Worm (Caenorhabditis elegans) whole organism, L2 larva: ENCODE results near the gene str-138.

Experiments used
- R02D3.7 ChIP-seq: fragments of 150-350 bp; optimal IDR thresholded peaks from 2 replicates; lab custom pipeline; 2014; ENCODE audit warnings: missing biosample characterization, missing genetic modification characterization
- alr-1 ChIP-seq: fragments of 150-350 bp; optimal IDR thresholded peaks from 2 replicates; lab custom pipeline; 2014; ENCODE audit warnings: missing biosample characterization, missing genetic modification characterization
- blmp-1 ChIP-seq: sonication (generic microtip); optimal IDR thresholded peaks from 2 replicates; lab custom pipeline; 2017; ENCODE audit warnings: missing genetic modification characterization, mild to moderate bottlenecking, missing compliant biosample characterization, antibody characterized with exemption, moderate library complexity; ENCODE audit not compliant: insufficient read depth
- ceh-16 ChIP-seq: fragments of 150-350 bp; optimal IDR thresholded peaks from 2 replicates; lab custom pipeline; 2014; ENCODE audit warnings: missing biosample characterization, missing genetic modification characterization
- crh-2 ChIP-seq: sonication (generic microtip); optimal IDR thresholded peaks from 2 replicates; lab custom pipeline; 2017; ENCODE audit warnings: missing biosample characterization, missing genetic modification characterization
- egl-27 ChIP-seq: sonication (generic microtip); optimal IDR thresholded peaks from 3 replicates; lab custom pipeline; 2017; ENCODE audit warnings: missing biosample characterization, missing genetic modification reagents, missing genetic modification characterization
- elt-1 ChIP-seq: fragments of 150-350 bp; optimal IDR thresholded peaks from 2 replicates; lab custom pipeline; 2014; ENCODE audit warnings: missing biosample characterization, missing genetic modification characterization
- elt-3 ChIP-seq: sonication (generic microtip); optimal IDR thresholded peaks from 2 replicates; lab custom pipeline; 2017; ENCODE audit warnings: missing biosample characterization, missing genetic modification characterization
- fos-1 ChIP-seq: fragments of 150-350 bp; optimal IDR thresholded peaks from 2 replicates; lab custom pipeline; 2014; ENCODE audit warnings: missing biosample characterization, missing genetic modification characterization
- gmeb-1 ChIP-seq: fragments of 150-350 bp; optimal IDR thresholded peaks from 2 replicates; lab custom pipeline; 2014; ENCODE audit warnings: missing biosample characterization, missing genetic modification characterization
- lin-11 ChIP-seq: fragments of 150-350 bp; sonication (generic microtip); optimal IDR thresholded peaks from 2 replicates; lab custom pipeline; 2014; ENCODE audit warnings: missing biosample characterization, missing genetic modification characterization, inconsistent platforms, mixed read lengths
- lin-13 ChIP-seq: fragments of 150-350 bp; optimal IDR thresholded peaks from 2 replicates; lab custom pipeline; 2014; ENCODE audit warnings: missing biosample characterization, missing genetic modification reagents, missing genetic modification characterization
- lin-39 ChIP-seq: fragments of 150-350 bp; optimal IDR thresholded peaks from 2 replicates; lab custom pipeline; 2014; ENCODE audit warnings: missing biosample characterization, missing genetic modification reagents, missing genetic modification characterization
- lsy-2 ChIP-seq, 2 experiments: fragments of 150-350 bp in 1 of 2; sonication (generic microtip) in 1 of 2; optimal IDR thresholded peaks; 2 replicates each; lab custom pipeline; 2014 to 2017; ENCODE audit warnings: missing biosample characterization in 2 of 2, missing genetic modification characterization in 2 of 2
- mbf-1 ChIP-seq: sonication (generic microtip); optimal IDR thresholded peaks from 2 replicates; lab custom pipeline; 2017; ENCODE audit warnings: missing biosample characterization, missing genetic modification characterization
- mdl-1 ChIP-seq, 2 experiments: fragments of 150-350 bp in 1 of 2; sonication (generic microtip) in 1 of 2; optimal IDR thresholded peaks; 2 replicates each; lab custom pipeline; 2017; ENCODE audit warnings: missing biosample characterization in 2 of 2, missing genetic modification characterization in 2 of 2
- nhr-10 ChIP-seq: sonication (generic microtip); optimal IDR thresholded peaks from 2 replicates; lab custom pipeline; 2017; ENCODE audit warnings: missing biosample characterization, missing genetic modification characterization
- nhr-11 ChIP-seq: fragments of 150-350 bp; optimal IDR thresholded peaks from 2 replicates; lab custom pipeline; 2014; ENCODE audit warnings: missing biosample characterization, missing genetic modification characterization
- nhr-12 ChIP-seq: fragments of 150-350 bp; optimal IDR thresholded peaks from 2 replicates; lab custom pipeline; 2014; ENCODE audit warnings: missing biosample characterization, missing genetic modification characterization
- nhr-129 ChIP-seq: fragments of 150-350 bp; optimal IDR thresholded peaks from 2 replicates; lab custom pipeline; 2014; ENCODE audit warnings: missing biosample characterization, missing genetic modification characterization
- nhr-21 ChIP-seq: fragments of 150-350 bp; optimal IDR thresholded peaks from 2 replicates; lab custom pipeline; 2014; ENCODE audit warnings: missing biosample characterization, missing genetic modification characterization
- nhr-23 ChIP-seq: fragments of 150-350 bp; optimal IDR thresholded peaks from 2 replicates; lab custom pipeline; 2014; ENCODE audit warnings: missing biosample characterization, missing genetic modification reagents, missing genetic modification characterization
- nhr-237 ChIP-seq: fragments of 150-350 bp; optimal IDR thresholded peaks from 2 replicates; lab custom pipeline; 2014; ENCODE audit warnings: missing biosample characterization, missing genetic modification characterization
- nhr-25 ChIP-seq: fragments of 150-350 bp; sonication (generic microtip); optimal IDR thresholded peaks from 3 replicates; lab custom pipeline; 2014; ENCODE audit warnings: missing biosample characterization, missing genetic modification characterization
- nhr-6 ChIP-seq: fragments of 150-350 bp; optimal IDR thresholded peaks from 2 replicates; lab custom pipeline; 2014; ENCODE audit warnings: missing biosample characterization, missing genetic modification characterization
- nhr-77 ChIP-seq: fragments of 150-350 bp; optimal IDR thresholded peaks from 2 replicates; lab custom pipeline; 2014; ENCODE audit warnings: missing biosample characterization, missing genetic modification characterization
- sem-4 ChIP-seq: fragments of 150-350 bp; optimal IDR thresholded peaks from 2 replicates; lab custom pipeline; 2014; ENCODE audit warnings: missing biosample characterization, missing genetic modification reagents, missing genetic modification characterization
- sma-3 ChIP-seq: sonication (generic microtip); optimal IDR thresholded peaks from 2 replicates; lab custom pipeline; 2016; ENCODE audit warnings: missing genetic modification reagents, missing genetic modification characterization, missing compliant biosample characterization
- sma-9 ChIP-seq, 2 experiments: fragments of 150-350 bp in 1 of 2; sonication (generic microtip) in 1 of 2; optimal IDR thresholded peaks; 2 replicates each; lab custom pipeline; 2014 to 2016; ENCODE audit warnings: missing genetic modification characterization in 2 of 2, mild to moderate bottlenecking in 1 of 2, missing biosample characterization in 1 of 2, missing compliant biosample characterization in 1 of 2, missing genetic modification reagents in 1 of 2, moderate library complexity in 1 of 2
- snpc-4 ChIP-seq: fragments of 150-350 bp; optimal IDR thresholded peaks from 2 replicates; lab custom pipeline; 2014; ENCODE audit warnings: missing biosample characterization, missing genetic modification characterization
- unc-39 ChIP-seq: fragments of 150-350 bp; optimal IDR thresholded peaks from 2 replicates; lab custom pipeline; 2014; ENCODE audit warnings: missing biosample characterization, missing genetic modification characterization
- unc-62 ChIP-seq: fragments of 150-350 bp; optimal IDR thresholded peaks from 2 replicates; lab custom pipeline; 2014; ENCODE audit warnings: missing biosample characterization, missing genetic modification reagents, missing genetic modification characterization
- ztf-1 ChIP-seq: fragments of 200-800 bp; sonication (Bioruptor generic); conservative IDR thresholded peaks from 2 replicates; pipeline ENCODE4 v1.3.6; 2022; ENCODE audit warnings: missing genetic modification characterization, missing compliant biosample characterization

Gene str-138

DNA sequence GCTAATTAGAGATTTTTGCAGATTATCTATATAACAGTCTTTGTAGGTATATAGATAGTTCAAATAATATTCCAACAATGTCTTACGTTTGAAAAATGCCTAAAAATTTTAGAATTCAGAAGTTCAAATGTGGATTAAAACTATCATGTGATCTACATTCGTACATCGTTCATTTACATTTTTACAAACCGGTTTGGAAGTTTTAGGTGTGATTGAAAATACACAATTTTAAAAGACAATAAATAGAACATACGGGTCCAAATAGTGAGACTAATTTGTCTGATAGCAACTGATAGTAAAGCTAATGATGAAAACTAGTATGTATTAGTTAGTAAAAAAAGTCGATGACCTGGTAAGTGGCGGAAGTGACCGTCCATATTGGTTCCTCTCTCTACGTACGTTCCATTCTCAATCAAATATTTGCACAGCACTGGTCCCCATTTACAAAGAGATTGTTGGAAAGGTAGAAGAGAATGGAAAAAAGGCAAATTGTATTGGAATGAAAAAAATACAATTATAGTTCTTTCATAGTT lies 17.1 kb upstream of the str-138 start:
- no peak for TF ChIP-seq mdl-1 (tag; optimal IDR thresholded peaks at IDR 0.05; lab: Kevin White, UChicago)

DNA sequence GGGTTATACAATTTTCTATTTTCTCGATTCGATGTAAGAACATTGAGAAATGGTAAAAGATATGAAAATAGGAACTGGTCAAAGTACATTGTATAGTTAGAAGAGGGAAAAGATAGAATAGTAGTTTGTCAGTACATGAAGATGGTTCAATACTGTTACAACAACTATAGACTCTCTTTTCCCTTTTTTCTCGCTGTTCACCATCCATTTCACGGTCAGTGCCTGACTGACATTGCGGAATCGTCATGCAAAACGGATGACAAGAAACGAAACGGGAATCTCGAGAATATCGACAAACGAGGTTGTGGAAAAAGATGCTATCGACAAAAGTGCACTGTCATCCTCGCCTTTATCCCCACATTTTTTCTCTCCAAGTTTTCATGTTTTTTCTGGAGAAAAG lies 14.8 kb upstream of the str-138 start:
- TF ChIP-seq elt-1 (tag; lab: Kevin White, UChicago) (peak; percentile 9), nhr-129 (tag; lab: Kevin White, UChicago) (peak; percentile 38), ztf-1 (GFP tag; lab: Robert Waterston, UW) (no peak), blmp-1 (tag; lab: Kevin White, UChicago) (peak; percentile 56), sma-9 (GFP tag; optimal IDR thresholded peaks at IDR 0.05; lab: Kevin White, UChicago) (peak; percentile 44), sma-9 (tag; optimal IDR thresholded peaks at IDR 0.05; lab: Kevin White, UChicago) (no peak), nhr-21 (tag; lab: Kevin White, UChicago) (peak; percentile 11)
- TF ChIP-seq, all 48 proteins: peak for 5

DNA sequence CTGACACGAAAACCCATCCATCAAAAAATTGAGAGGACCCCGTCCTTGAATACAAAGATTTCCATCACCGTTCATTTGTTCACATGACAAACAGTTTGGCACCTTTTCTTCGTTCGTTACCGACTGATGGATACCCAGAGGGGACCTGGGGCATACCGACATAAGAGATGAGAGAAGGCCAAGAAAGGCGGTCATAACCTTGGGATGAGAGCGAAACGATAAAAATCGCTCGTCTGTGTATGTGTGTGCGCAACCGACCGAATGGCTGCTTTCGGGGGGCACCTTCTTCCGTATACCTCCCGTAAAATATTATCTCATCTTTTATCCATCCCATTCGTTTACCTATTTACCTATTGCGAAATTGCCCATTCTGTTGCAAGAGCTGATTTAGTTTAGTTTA lies 13.5 kb upstream of the str-138 start:
- TF ChIP-seq R02D3.7 (tag; lab: Kevin White, UChicago) = no peak
- TF ChIP-seq sma-3 = peak; percentile 21
- peak; percentile 40 for TF ChIP-seq egl-27
- TF ChIP-seq nhr-21 (tag; lab: Kevin White, UChicago) = peak; percentile 44
- TF ChIP-seq nhr-11 = no peak
- TF ChIP-seq sma-9 (GFP tag; optimal IDR thresholded peaks at IDR 0.05; lab: Kevin White, UChicago) = peak; percentile 15
- no peak for TF ChIP-seq sma-9 (tag; optimal IDR thresholded peaks at IDR 0.05; lab: Kevin White, UChicago)
- peak; percentile 4 for TF ChIP-seq crh-2 (tag; lab: Kevin White, UChicago)
- TF ChIP-seq ceh-16 (tag; lab: Kevin White, UChicago) = peak; percentile 81
- TF ChIP-seq nhr-25 (tag; lab: Kevin White, UChicago) = peak; percentile 71
- TF ChIP-seq, all 48 proteins: peak for 7

DNA sequence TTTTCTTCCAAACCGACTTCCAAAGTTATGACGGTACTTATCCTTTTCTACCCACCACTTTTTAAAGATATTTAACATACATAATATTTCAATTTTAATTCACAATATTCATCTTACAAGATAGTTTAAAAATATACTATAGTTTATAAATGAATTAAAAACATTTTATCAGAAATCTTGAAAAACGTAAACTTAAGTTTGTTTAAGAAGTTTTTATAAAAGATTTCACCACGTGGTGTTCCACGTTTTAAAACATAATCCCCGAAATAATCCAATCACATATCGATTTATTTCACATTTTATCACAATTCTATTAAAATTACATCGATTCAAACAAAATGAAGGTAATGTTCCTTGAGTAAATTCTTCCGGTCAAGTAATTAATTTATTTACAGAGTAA lies 11.8 kb upstream of the str-138 start, which contains the start of gene ZC513.3:
TSS of gene ZC513.3 (plus strand) at position 301 of the 400 bp plus-strand sequence.
- TF ChIP-seq lin-13 (GFP tag; lab: Kevin White, UChicago) (no peak), crh-2 (tag; lab: Kevin White, UChicago) (no peak), lin-39 (tag; lab: Kevin White, UChicago) (no peak)

DNA sequence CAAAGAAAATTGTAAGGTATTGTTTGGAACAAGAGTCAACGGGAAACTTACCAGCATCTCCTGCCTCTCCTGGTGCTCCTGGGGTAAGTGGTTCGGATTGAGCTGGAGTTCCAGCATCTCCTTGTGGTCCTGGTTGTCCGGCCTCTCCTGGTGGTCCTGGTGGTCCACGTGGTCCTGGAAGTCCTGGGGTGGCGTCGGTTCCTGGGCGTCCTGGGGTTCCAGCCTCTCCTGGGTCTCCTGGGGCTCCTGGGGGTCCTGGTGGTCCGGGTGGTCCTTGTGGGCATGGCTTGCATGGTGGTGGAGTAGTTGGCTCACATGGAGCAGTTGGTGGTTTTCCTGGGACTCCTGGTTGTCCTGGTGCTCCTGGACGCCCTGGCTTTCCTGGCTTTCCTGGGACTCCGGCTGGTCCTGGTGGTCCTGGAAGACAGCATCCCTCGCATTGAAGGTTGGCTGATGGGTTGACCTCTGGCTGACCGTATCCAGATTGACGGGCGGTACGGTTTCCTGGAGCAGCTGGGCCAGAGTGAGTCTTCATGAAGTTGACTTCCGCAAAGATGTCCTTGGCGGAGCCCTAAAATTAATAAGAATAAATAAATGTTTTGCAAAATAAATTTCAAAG lies 8.3 kb upstream of the str-138 start:
- TF ChIP-seq alr-1 (no peak), elt-3 (no peak), nhr-129 (tag; lab: Kevin White, UChicago) (no peak), lin-11 (tag; lab: Kevin White, UChicago) (no peak), nhr-12 (tag; lab: Kevin White, UChicago) (no peak), fos-1 (tag; lab: Kevin White, UChicago) (no peak), lsy-2 (tag; optimal IDR thresholded peaks at IDR 0.05; lab: Kevin White, UChicago) (no peak)

DNA sequence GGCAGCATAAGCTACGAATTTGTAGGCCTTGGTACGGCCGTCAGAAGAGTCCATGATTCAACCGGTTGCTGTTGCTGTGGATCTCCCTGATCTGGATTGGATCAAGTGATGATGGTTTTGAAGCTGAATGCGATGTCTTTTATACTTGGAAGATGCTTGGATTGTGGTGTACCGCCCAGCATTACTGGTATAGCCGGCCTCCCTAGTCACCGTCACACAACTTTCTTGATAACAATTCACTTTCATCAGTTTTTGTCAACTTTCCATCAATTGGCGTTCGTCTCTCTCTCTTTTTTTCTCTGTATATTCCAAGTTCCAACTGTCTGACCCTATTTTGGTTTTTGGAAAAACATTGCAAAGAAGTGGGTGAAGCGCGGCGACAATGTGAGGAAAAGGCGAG lies 7.6 kb upstream of the str-138 start, which contains the start of gene col-43:
TSS of gene col-43 (minus strand) at position 101 of the 400 bp plus-strand sequence.
- TF ChIP-seq lsy-2 (tag; optimal IDR thresholded peaks at IDR 0.05; lab: Kevin White, UChicago) (no peak), ztf-1 (GFP tag; lab: Robert Waterston, UW) (no peak)

DNA sequence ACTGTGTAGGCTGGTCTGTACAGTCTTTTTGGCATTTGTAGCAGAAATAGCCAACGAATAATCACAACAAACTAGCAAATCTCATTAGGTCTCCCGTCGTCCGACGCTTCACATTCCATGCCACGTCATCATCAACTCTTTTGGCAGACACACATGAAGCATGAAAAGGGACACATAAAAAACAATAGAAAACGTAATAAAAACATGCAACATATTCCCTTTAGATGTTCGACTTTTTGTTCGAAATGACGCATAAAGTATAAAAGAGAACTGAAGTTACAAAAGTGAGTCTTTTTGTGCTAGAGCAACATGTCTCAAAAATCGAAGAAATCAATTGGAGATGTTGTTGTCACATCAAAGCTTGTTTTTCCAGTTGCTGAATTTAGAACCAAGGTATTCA lies 6.6 kb upstream of the str-138 start, which contains the start of gene sth-1:
TSS of gene sth-1 (plus strand) at position 301 of the 400 bp plus-strand sequence.
- TF ChIP-seq lin-39 (tag; lab: Kevin White, UChicago) = no peak
- no peak for TF ChIP-seq nhr-6
- TF ChIP-seq ceh-16 (tag; lab: Kevin White, UChicago) = no peak
- TF ChIP-seq alr-1 = no peak
- no peak for TF ChIP-seq sma-3
- TF ChIP-seq sem-4 (tag; lab: Kevin White, UChicago) = no peak
- no peak for TF ChIP-seq unc-62
- no peak for TF ChIP-seq unc-39 (tag; lab: Kevin White, UChicago)
- no peak for TF ChIP-seq nhr-10 (tag; lab: Kevin White, UChicago)
- no peak for TF ChIP-seq lin-13 (GFP tag; lab: Kevin White, UChicago)
- no peak for TF ChIP-seq blmp-1 (tag; lab: Kevin White, UChicago)
- TF ChIP-seq gmeb-1 (tag; lab: Kevin White, UChicago) = no peak
- no peak for TF ChIP-seq snpc-4 (tag; lab: Kevin White, UChicago)
- no peak for TF ChIP-seq mbf-1 (tag; lab: Kevin White, UChicago)
- TF ChIP-seq lin-11 (tag; lab: Kevin White, UChicago) = no peak
- no peak for TF ChIP-seq egl-27
- no peak for TF ChIP-seq nhr-77
- no peak for TF ChIP-seq nhr-237
- no peak for TF ChIP-seq mdl-1 (tag; optimal IDR thresholded peaks at IDR 0.05; lab: Kevin White, UChicago)
- no peak for TF ChIP-seq nhr-23
